Worm (Caenorhabditis elegans): Measurements from ENCODE around the gene W03C9.8.

- TF ChIP-seq unc-130 (GFP tag; optimal IDR thresholded peaks at IDR 0.05) (no peak), xnd-1 (tag; optimal IDR thresholded peaks at IDR 0.05) (no peak), bed-2 (GFP tag; IDR thresholded peaks at IDR 0.05) (no peak), ceh-91 (GFP tag; IDR thresholded peaks at IDR 0.05) (no peak), madf-6 (GFP tag; IDR thresholded peaks at IDR 0.05) (no peak), snpc-4 (GFP tag; optimal IDR thresholded peaks at IDR 0.05) (no peak), snpc-4 (tag; optimal IDR thresholded peaks at IDR 0.05) (no peak), ets-4 (GFP tag; optimal IDR thresholded peaks at IDR 0.05) (no peak), dpl-1 (GFP tag; optimal IDR thresholded peaks at IDR 0.05) (no peak), nfya-1 (tag; optimal IDR thresholded peaks at IDR 0.05; ENCODE audit: borderline replicate concordance, insufficient read depth) (no peak)
These were observed 25.6 kb upstream of the W03C9.8 start for ce11 chrII:11922757-11923538.
